Worm (Caenorhabditis elegans): ENCODE data around the gene C26E1.2.

C26E1.2 gene

DNA sequence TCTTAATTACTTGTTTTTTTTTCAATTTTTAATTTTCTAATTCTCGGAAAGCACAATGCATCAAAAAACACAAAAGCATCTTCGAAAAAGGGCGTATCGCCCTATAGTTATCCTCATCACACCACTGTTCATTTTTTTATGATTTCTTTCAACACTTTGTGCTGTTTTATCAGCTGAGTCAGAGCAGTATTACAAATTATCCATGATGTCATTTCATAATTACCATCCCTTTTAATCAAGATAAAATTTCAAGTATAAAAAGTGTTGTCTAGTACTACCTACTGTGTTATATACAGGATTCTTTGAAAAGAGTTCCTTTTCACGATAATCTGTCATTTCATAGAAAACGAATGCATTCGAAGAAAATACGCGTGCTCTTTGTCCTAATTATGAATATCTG lies 38.3 kb upstream of the C26E1.2 start:
- TF ChIP-seq zag-1 (tag; optimal IDR thresholded peaks at IDR 0.05): no peak
- TF ChIP-seq nhr-23 (tag; optimal IDR thresholded peaks at IDR 0.05): no peak
- TF ChIP-seq ztf-11 (tag; optimal IDR thresholded peaks at IDR 0.05): no peak
- TF ChIP-seq elt-2 (tag; optimal IDR thresholded peaks at IDR 0.05): peak; percentile 34
- TF ChIP-seq pqm-1 (tag; optimal IDR thresholded peaks at IDR 0.05): peak; percentile 70
- TF ChIP-seq aly-2 (tag; optimal IDR thresholded peaks at IDR 0.05): no peak
- TF ChIP-seq skn-1 (tag; optimal IDR thresholded peaks at IDR 0.05): no peak
- no peak for TF ChIP-seq nhr-77 (tag; optimal IDR thresholded peaks at IDR 0.05)

DNA sequence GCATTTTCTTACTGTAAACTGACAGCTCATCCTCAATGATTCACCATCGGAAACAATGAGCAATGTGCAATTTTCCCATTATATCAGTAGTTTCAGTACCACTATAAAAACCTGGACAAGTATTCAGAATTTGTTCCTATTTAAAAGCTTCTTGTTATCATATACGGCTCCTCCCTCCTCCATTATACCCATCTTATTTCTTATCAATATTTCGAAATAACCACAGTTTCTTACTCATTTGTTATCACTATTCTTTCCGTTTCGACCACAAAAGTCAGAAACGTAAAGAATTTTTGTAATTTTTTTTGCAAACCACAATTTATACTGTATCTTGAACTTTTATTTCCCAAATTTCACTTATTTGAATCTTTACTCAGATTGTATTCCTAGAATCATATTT lies 36.9 kb upstream of the C26E1.2 start:
- no peak for TF ChIP-seq lsy-12 (tag; optimal IDR thresholded peaks at IDR 0.05)
- TF ChIP-seq elt-2 (tag; optimal IDR thresholded peaks at IDR 0.05): peak; percentile 95
- TF ChIP-seq pha-4 (tag; optimal IDR thresholded peaks at IDR 0.05): peak; percentile 58
- TF ChIP-seq pqm-1 (tag; optimal IDR thresholded peaks at IDR 0.05): peak; percentile 79
- TF ChIP-seq jun-1 (tag; optimal IDR thresholded peaks at IDR 0.05): peak; percentile 85

DNA sequence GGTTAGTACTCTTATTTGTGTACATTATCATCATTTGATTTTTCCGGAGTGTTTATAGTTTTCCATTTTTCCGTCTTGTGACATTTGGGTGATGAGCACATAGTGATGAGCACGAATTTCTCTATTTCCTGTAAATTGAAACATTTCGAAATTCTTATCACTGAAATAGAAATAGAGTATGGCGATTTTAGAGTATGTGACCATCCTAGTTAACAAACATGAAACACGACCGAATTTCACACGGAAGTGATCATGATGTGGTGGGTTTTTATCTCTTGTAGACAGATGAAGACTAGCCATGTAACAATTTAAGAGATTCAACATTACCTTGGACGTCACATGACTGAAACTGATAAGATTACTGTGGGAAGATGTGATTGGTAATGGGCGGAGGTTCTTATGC lies 35.7 kb upstream of the C26E1.2 start:
- TF ChIP-seq egl-27 (tag; optimal IDR thresholded peaks at IDR 0.05) (no peak), elt-3 (tag; optimal IDR thresholded peaks at IDR 0.05) (no peak), elt-2 (tag; optimal IDR thresholded peaks at IDR 0.05) (peak; percentile 99), lsy-12 (tag; optimal IDR thresholded peaks at IDR 0.05) (peak; percentile 20), pqm-1 (tag; optimal IDR thresholded peaks at IDR 0.05) (peak; percentile 88), ceh-82 (tag; optimal IDR thresholded peaks at IDR 0.05) (no peak), ztf-4 (tag; optimal IDR thresholded peaks at IDR 0.05) (no peak), nhr-77 (tag; optimal IDR thresholded peaks at IDR 0.05) (no peak), nhr-25 (tag; optimal IDR thresholded peaks at IDR 0.05) (no peak), mml-1 (tag; optimal IDR thresholded peaks at IDR 0.05) (no peak), nfya-1 (tag; optimal IDR thresholded peaks at IDR 0.05; ENCODE audit: insufficient read depth) (peak; percentile 50), unc-62 (GFP tag; optimal IDR thresholded peaks at IDR 0.05) (no peak), pha-4 (tag; optimal IDR thresholded peaks at IDR 0.05) (peak; percentile 75), jun-1 (tag; optimal IDR thresholded peaks at IDR 0.05) (peak; percentile 92), fos-1 (tag; optimal IDR thresholded peaks at IDR 0.05) (peak; percentile 28)

DNA sequence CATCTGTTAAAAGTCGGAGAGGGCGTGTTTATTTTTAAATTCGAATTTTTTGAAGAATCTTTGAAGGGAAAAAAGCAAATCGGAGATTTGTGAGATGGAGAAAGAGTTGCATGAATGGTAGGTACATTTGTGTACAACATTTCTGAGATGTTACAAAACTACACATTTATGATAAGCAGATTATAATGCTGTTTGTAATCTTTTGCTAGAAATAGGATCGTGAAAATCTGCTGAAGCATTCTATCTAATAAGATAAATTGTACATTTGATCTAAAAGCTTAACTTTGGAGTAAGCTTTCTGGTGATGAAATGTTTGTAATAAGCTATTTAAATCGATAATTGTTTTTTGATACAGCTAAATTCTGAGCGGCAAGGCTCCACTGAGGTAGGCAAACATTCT lies 32.7 kb upstream of the C26E1.2 start:
- TF ChIP-seq daf-12 (tag; optimal IDR thresholded peaks at IDR 0.05) (no peak), elt-3 (tag; optimal IDR thresholded peaks at IDR 0.05) (no peak), nhr-237 (tag; optimal IDR thresholded peaks at IDR 0.05) (no peak), ama-1 (optimal IDR thresholded peaks at IDR 0.05) (no peak), nhr-77 (tag; optimal IDR thresholded peaks at IDR 0.05) (no peak), hmg-11 (tag; optimal IDR thresholded peaks at IDR 0.05) (no peak), snpc-4 (tag; optimal IDR thresholded peaks at IDR 0.05) (no peak)

DNA sequence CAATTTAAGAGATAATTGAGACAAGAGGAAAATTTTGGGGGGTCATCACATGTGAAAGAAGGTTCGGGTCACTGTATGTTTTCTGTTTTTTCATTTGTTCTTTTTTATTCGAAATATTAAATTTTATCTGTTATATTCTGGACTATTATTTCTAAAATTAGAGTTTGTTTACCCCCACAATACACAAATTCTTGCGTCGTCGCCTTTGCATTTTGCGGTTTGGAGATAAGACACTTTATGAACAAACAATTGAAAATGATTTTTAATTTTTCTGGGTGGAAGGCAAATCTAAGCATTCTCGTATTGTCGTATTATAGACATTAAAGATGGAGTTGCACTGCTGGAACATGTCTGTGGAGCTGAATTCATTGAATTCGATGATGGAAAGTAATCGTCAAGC lies 31.6 kb upstream of the C26E1.2 start:
- TF ChIP-seq ceh-82 (tag; optimal IDR thresholded peaks at IDR 0.05) (no peak), pha-4 (tag; optimal IDR thresholded peaks at IDR 0.05) (peak; percentile 50), pqm-1 (tag; optimal IDR thresholded peaks at IDR 0.05) (peak; percentile 35), elt-2 (tag; optimal IDR thresholded peaks at IDR 0.05) (peak; percentile 68)

DNA sequence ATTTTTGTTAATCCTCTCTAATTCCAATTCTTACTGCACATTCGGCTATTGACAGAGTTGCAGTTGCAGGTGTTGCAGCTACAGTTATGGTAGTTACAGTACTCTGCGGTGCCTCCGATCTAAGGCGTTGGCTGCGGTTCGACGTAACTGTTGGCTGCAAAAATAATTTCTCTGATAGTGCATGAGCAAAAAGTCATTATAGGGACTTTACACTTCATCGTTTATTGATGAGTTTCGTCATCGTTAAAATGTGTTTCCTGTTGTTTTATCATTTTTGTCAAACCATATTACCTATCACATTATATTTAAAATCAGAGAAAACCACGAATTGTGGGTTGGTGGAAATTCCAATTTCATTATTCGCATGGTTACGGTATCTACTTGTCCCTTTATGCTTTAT lies 30.3 kb upstream of the C26E1.2 start:
- no peak for TF ChIP-seq pha-4 (tag; optimal IDR thresholded peaks at IDR 0.05)
- no peak for TF ChIP-seq jun-1 (tag; optimal IDR thresholded peaks at IDR 0.05)
- TF ChIP-seq pqm-1 (tag; optimal IDR thresholded peaks at IDR 0.05): peak; percentile 22
- peak; percentile 73 for TF ChIP-seq elt-2 (tag; optimal IDR thresholded peaks at IDR 0.05)
- TF ChIP-seq zag-1 (tag; optimal IDR thresholded peaks at IDR 0.05): no peak
- no peak for TF ChIP-seq R02D3.7 (tag; optimal IDR thresholded peaks at IDR 0.05)
- TF ChIP-seq ceh-82 (tag; optimal IDR thresholded peaks at IDR 0.05): no peak
- no peak for TF ChIP-seq egl-27 (tag; optimal IDR thresholded peaks at IDR 0.05)
- no peak for TF ChIP-seq hmg-11 (tag; optimal IDR thresholded peaks at IDR 0.05)
- TF ChIP-seq tbx-2 (tag; optimal IDR thresholded peaks at IDR 0.05): no peak

DNA sequence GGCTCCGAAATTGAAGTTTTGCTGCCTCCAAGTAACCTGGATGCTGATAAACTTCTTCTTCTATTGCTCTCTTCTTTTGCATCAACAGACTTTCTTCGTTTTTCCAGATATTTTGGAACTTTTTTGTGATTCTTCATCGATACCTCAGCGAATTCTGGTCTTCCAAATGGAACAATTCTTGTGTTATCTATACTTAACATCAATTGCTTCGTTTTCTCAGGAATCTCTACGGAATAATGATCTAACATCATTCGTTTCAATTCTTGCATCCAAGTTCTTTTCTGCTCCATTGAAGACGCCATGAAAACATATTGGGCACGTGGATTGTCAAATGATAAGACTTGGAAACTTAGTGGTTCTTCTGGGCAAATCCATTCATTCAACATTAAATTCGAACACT lies 29.0 kb upstream of the C26E1.2 start, which contains the start of gene F32F2.4:
F32F2.4 (plus strand) TSS at position 301 of the 400 bp plus-strand sequence.
- TF ChIP-seq ceh-82 (tag; optimal IDR thresholded peaks at IDR 0.05): no peak
- no peak for TF ChIP-seq fkh-2 (tag; optimal IDR thresholded peaks at IDR 0.05)
- no peak for TF ChIP-seq hmg-11 (tag; optimal IDR thresholded peaks at IDR 0.05)
- no peak for TF ChIP-seq nhr-43 (tag; optimal IDR thresholded peaks at IDR 0.05; ENCODE audit: poor library complexity, severe bottlenecking)
- no peak for TF ChIP-seq egl-27 (tag; optimal IDR thresholded peaks at IDR 0.05)
- TF ChIP-seq ztf-4 (tag; optimal IDR thresholded peaks at IDR 0.05): no peak
- TF ChIP-seq nhr-28 (tag; optimal IDR thresholded peaks at IDR 0.05): no peak
- TF ChIP-seq pqm-1 (tag; optimal IDR thresholded peaks at IDR 0.05): no peak
- TF ChIP-seq ZK546.5 (tag; optimal IDR thresholded peaks at IDR 0.05): no peak
